Fruit fly (Drosophila melanogaster) whole organism, embryonic: Measurements from ENCODE around the gene CG6901.

Experiments
- Bgb ChIP-seq: fragments of 200-800 bp; sonication (Bioruptor generic); IDR thresholded peaks from 2 replicates; pipeline ENCODE4 v1.3.6; 2022; ENCODE audit warnings: missing biosample characterization, missing genetic modification characterization; ENCODE audit not compliant: partially characterized antibody
- CG15514 ChIP-seq: fragments of 200-800 bp; sonication (Bioruptor generic); optimal IDR thresholded peaks from 3 replicates; lab custom pipeline; 2017; ENCODE audit warnings: missing biosample characterization, missing genetic modification characterization, mild to moderate bottlenecking, moderate library complexity, missing genetic modification reagents
- CG1603 ChIP-seq: fragments of 200-800 bp; sonication (Bioruptor generic); optimal IDR thresholded peaks from 2 replicates; lab custom pipeline; 2019; ENCODE audit warnings: missing biosample characterization, mild to moderate bottlenecking, missing genetic modification characterization, moderate library complexity
- CG17829 ChIP-seq: fragments of 200-800 bp; optimal IDR thresholded peaks from 2 replicates; lab custom pipeline; 2019; ENCODE audit warnings: missing biosample characterization, mild to moderate bottlenecking, missing genetic modification characterization, moderate library complexity
- CG18011 ChIP-seq: fragments of 200-800 bp; sonication (Bioruptor generic); optimal IDR thresholded peaks from 2 replicates; lab custom pipeline; 2017; ENCODE audit warnings: missing biosample characterization, missing genetic modification characterization, mild to moderate bottlenecking, moderate library complexity, missing genotype
- CG2120 ChIP-seq: fragments of 200-800 bp; sonication (Bioruptor generic); optimal IDR thresholded peaks from 3 replicates; lab custom pipeline; 2016; ENCODE audit warnings: missing biosample characterization, missing genetic modification characterization
- CG2199 ChIP-seq: fragments of 200-800 bp; sonication (Bioruptor generic); IDR thresholded peaks from 3 replicates; pipeline ENCODE4 v1.3.6; 2022; ENCODE audit warnings: missing biosample characterization, missing genetic modification characterization
- CG2712 ChIP-seq: fragments of 200-800 bp; optimal IDR thresholded peaks from 3 replicates; lab custom pipeline; 2019; ENCODE audit warnings: missing biosample characterization, mild to moderate bottlenecking, missing genetic modification characterization, moderate library complexity
- CG34376 ChIP-seq: fragments of 200-800 bp; sonication (Bioruptor generic); optimal IDR thresholded peaks from 2 replicates; lab custom pipeline; 2018; ENCODE audit warnings: missing biosample characterization, mild to moderate bottlenecking, missing genetic modification characterization
- CG42726 ChIP-seq: fragments of 200-800 bp; sonication (Bioruptor generic); IDR thresholded peaks from 2 replicates; pipeline ENCODE4 v1.3.6; 2022; ENCODE audit warnings: missing biosample characterization, missing genetic modification characterization; ENCODE audit not compliant: partially characterized antibody
- CG6254 ChIP-seq: fragments of 200-800 bp; sonication (Bioruptor generic); optimal IDR thresholded peaks from 3 replicates; lab custom pipeline; 2017; ENCODE audit warnings: mild to moderate bottlenecking, missing biosample characterization, missing genetic modification reagents, missing genetic modification characterization
- CG6791 ChIP-seq: fragments of 200-800 bp; sonication (Bioruptor generic); IDR thresholded peaks from 3 replicates; pipeline ENCODE4 v1.3.6; 2022; ENCODE audit warnings: missing biosample characterization, missing genetic modification characterization; ENCODE audit not compliant: partially characterized antibody
- CG7963 ChIP-seq: fragments of 200-800 bp; sonication (Bioruptor generic); IDR thresholded peaks from 3 replicates; pipeline ENCODE4 v1.3.6; 2022; ENCODE audit warnings: missing biosample characterization, missing genetic modification characterization; ENCODE audit not compliant: partially characterized antibody
- CG7987 ChIP-seq: fragments of 200-800 bp; sonication (Bioruptor generic); optimal IDR thresholded peaks from 2 replicates; lab custom pipeline; 2018; ENCODE audit warnings: missing biosample characterization, mild to moderate bottlenecking, missing genetic modification characterization, moderate library complexity
- CG8290 ChIP-seq, 3 experiments: fragments of 200-800 bp; sonication (Bioruptor generic); optimal IDR thresholded peaks; 2 replicates each; lab custom pipeline; 2016 to 2019; ENCODE audit warnings: missing biosample characterization in 3 of 3, missing genetic modification characterization in 3 of 3, mild to moderate bottlenecking in 2 of 3, moderate library complexity in 1 of 3
- CTCF ChIP-seq: fragments of 200-800 bp; sonication (Bioruptor generic); optimal IDR thresholded peaks from 2 replicates; lab custom pipeline; 2017; ENCODE audit warnings: missing biosample characterization, mild to moderate bottlenecking, missing genetic modification characterization, moderate library complexity
- Dp ChIP-seq: fragments of 200-800 bp; sonication (Bioruptor generic); optimal IDR thresholded peaks from 2 replicates; lab custom pipeline; 2018; ENCODE audit warnings: missing biosample characterization, mild to moderate bottlenecking, missing genetic modification characterization, moderate library complexity
- E2f2 ChIP-seq: fragments of 200-800 bp; sonication (Bioruptor generic); IDR thresholded peaks from 2 replicates; pipeline ENCODE4 v1.3.6; 2022; ENCODE audit warnings: missing biosample characterization, missing genetic modification characterization
- Ets65A ChIP-seq: fragments of 200-800 bp; sonication (Bioruptor generic); peaks from one replicate; lab custom pipeline; 2016; ENCODE audit warnings: missing biosample characterization, missing genetic modification characterization
- HmgD ChIP-seq: fragments of 200-800 bp; sonication (Bioruptor generic); optimal IDR thresholded peaks from 3 replicates; lab custom pipeline; 2016; ENCODE audit warnings: missing biosample characterization, missing genetic modification characterization
- HmgZ ChIP-seq: fragments of 200-800 bp; sonication (Bioruptor generic); optimal IDR thresholded peaks from 2 replicates; lab custom pipeline; 2018; ENCODE audit warnings: missing biosample characterization, mild to moderate bottlenecking, missing genetic modification characterization
- Hr78 ChIP-seq, 2 experiments: fragments of 200-800 bp in 1 of 2; fragments of >200 bp in 1 of 2; sonication (Bioruptor generic) in 1 of 2; optimal IDR thresholded peaks; 2 replicates each; lab custom pipeline; 2017 to 2019; ENCODE audit warnings: missing biosample characterization in 2 of 2, missing genetic modification characterization in 2 of 2, mild to moderate bottlenecking in 1 of 2, moderate library complexity in 1 of 2
- Lhr ChIP-seq: fragments of 200-800 bp; sonication (Bioruptor generic); optimal IDR thresholded peaks from 3 replicates; lab custom pipeline; 2017; ENCODE audit warnings: mild to moderate bottlenecking, missing biosample characterization, missing genetic modification reagents, missing genetic modification characterization
- Med ChIP-seq: fragments of 200-800 bp; sonication (Bioruptor generic); peaks from one replicate; lab custom pipeline; 2016; ENCODE audit warnings: missing biosample characterization, missing genetic modification characterization, mild to moderate bottlenecking, inconsistent platforms, moderate library complexity
- Opbp ChIP-seq: fragments of 200-800 bp; sonication (Bioruptor generic); IDR thresholded peaks from 3 replicates; pipeline ENCODE4 v1.3.6; 2022; ENCODE audit warnings: missing biosample characterization, missing genetic modification characterization; ENCODE audit not compliant: partially characterized antibody
- Pdp1 ChIP-seq, 2 experiments: fragments of 200-800 bp; sonication (Bioruptor generic); optimal IDR thresholded peaks; 3 replicates each; lab custom pipeline; 2016; ENCODE audit warnings: missing biosample characterization in 2 of 2, missing genetic modification characterization in 2 of 2, mild to moderate bottlenecking in 1 of 2, moderate library complexity in 1 of 2
- Side ChIP-seq: fragments of 200-800 bp; sonication (Bioruptor generic); optimal IDR thresholded peaks from 2 replicates; lab custom pipeline; 2016; ENCODE audit warnings: missing biosample characterization, missing genetic modification characterization
- amos ChIP-seq: fragments of 200-800 bp; sonication (Bioruptor generic); IDR thresholded peaks from 2 replicates; pipeline ENCODE4 v1.3.6; 2022; ENCODE audit warnings: missing biosample characterization, missing genetic modification characterization; ENCODE audit not compliant: partially characterized antibody
- bbx ChIP-seq: fragments of 200-800 bp; sonication (Bioruptor generic); IDR thresholded peaks from 2 replicates; pipeline ENCODE4 v1.3.6; 2022; ENCODE audit warnings: missing biosample characterization, missing genetic modification characterization; ENCODE audit not compliant: partially characterized antibody
- chif ChIP-seq, 2 experiments: fragments of 200-800 bp; sonication (Bioruptor generic); optimal IDR thresholded peaks; 3 replicates each; lab custom pipeline; 2016; ENCODE audit warnings: missing biosample characterization in 2 of 2, missing genetic modification characterization in 2 of 2
- chinmo ChIP-seq: fragments of 200-800 bp; sonication (Bioruptor generic); IDR thresholded peaks from 4 replicates; pipeline ENCODE4 v1.3.6; 2022; ENCODE audit warnings: missing biosample characterization, missing genetic modification characterization; ENCODE audit not compliant: partially characterized antibody
- en ChIP-seq: fragments of 200-800 bp; sonication (Bioruptor generic); optimal IDR thresholded peaks from 2 replicates; lab custom pipeline; 2016; ENCODE audit warnings: missing biosample characterization, missing genetic modification characterization
- gfzf ChIP-seq: fragments of 200-800 bp; sonication (Bioruptor generic); optimal IDR thresholded peaks from 2 replicates; lab custom pipeline; 2016; ENCODE audit warnings: missing biosample characterization, mild to moderate bottlenecking, missing genetic modification characterization, moderate library complexity
- hbn ChIP-seq: fragments of 200-800 bp; sonication (Bioruptor generic); IDR thresholded peaks from 2 replicates; pipeline ENCODE4 v1.3.6; 2022; ENCODE audit warnings: missing biosample characterization, missing genetic modification characterization; ENCODE audit not compliant: partially characterized antibody
- her ChIP-seq: fragments of 200-800 bp; sonication (Bioruptor generic); optimal IDR thresholded peaks from 2 replicates; lab custom pipeline; 2016; ENCODE audit warnings: missing biosample characterization, missing genetic modification characterization
- insv ChIP-seq, 2 experiments: fragments of 200-800 bp; sonication (Bioruptor generic); optimal IDR thresholded peaks; 3 replicates each; lab custom pipeline; 2016 to 2018; ENCODE audit warnings: missing biosample characterization in 2 of 2, missing genetic modification characterization in 2 of 2
- knrl ChIP-seq: fragments of 200-800 bp; sonication (Bioruptor generic); IDR thresholded peaks from 3 replicates; pipeline ENCODE4 v1.3.6; 2022; ENCODE audit warnings: missing biosample characterization, missing genetic modification characterization; ENCODE audit not compliant: partially characterized antibody
- lilli ChIP-seq: fragments of 200-800 bp; sonication (Bioruptor generic); optimal IDR thresholded peaks from 3 replicates; lab custom pipeline; 2016; ENCODE audit warnings: missing biosample characterization, missing genetic modification characterization
- lov ChIP-seq, 2 experiments: fragments of 200-800 bp in 1 of 2; fragments of >200 bp in 1 of 2; sonication (Bioruptor generic) in 1 of 2; IDR thresholded peaks in 1 of 2; optimal IDR thresholded peaks in 1 of 2; 2 replicates in 1 of 2; 3 replicates in 1 of 2; pipeline versions ENCODE4 v1.3.6 to Lab custom; 2017 to 2022; ENCODE audit warnings: missing biosample characterization in 1 of 2, missing genetic modification characterization in 1 of 2
- pfk ChIP-seq: fragments of 200-800 bp; sonication (Bioruptor generic); optimal IDR thresholded peaks from 2 replicates; lab custom pipeline; 2018; ENCODE audit warnings: missing biosample characterization, mild to moderate bottlenecking, missing genetic modification characterization, moderate library complexity
- phol ChIP-seq: fragments of 200-800 bp; sonication (Bioruptor generic); optimal IDR thresholded peaks from 3 replicates; lab custom pipeline; 2018; ENCODE audit warnings: missing biosample characterization, mild to moderate bottlenecking, missing genetic modification characterization, moderate library complexity
- pita ChIP-seq: fragments of 200-800 bp; sonication (Bioruptor generic); optimal IDR thresholded peaks from 2 replicates; lab custom pipeline; 2017; ENCODE audit warnings: missing biosample characterization, mild to moderate bottlenecking, missing genetic modification characterization
- ranshi ChIP-seq: fragments of 200-800 bp; sonication (Bioruptor generic); IDR thresholded peaks from 2 replicates; pipeline ENCODE4 v1.3.6; 2022; ENCODE audit warnings: missing biosample characterization, missing genetic modification characterization
- sens ChIP-seq: fragments of 200-800 bp; sonication (Bioruptor generic); peaks from one replicate; lab custom pipeline; 2016; ENCODE audit warnings: missing biosample characterization, missing genetic modification characterization
- sr ChIP-seq: fragments of 200-800 bp; sonication (Bioruptor generic); IDR thresholded peaks from 3 replicates; pipeline ENCODE4 v1.3.6; 2022; ENCODE audit warnings: missing biosample characterization, missing genetic modification characterization
- unc-4 ChIP-seq: fragments of 200-800 bp; sonication (Bioruptor generic); IDR thresholded peaks from 2 replicates; pipeline ENCODE4 v1.3.6; 2022; ENCODE audit warnings: missing biosample characterization, missing genetic modification characterization; ENCODE audit not compliant: partially characterized antibody
- vvl ChIP-seq: fragments of 200-800 bp; sonication (Bioruptor generic); IDR thresholded peaks from 2 replicates; pipeline ENCODE4 v1.3.6; 2022; ENCODE audit warnings: missing biosample characterization, missing genetic modification characterization

CG6901 gene

DNA sequence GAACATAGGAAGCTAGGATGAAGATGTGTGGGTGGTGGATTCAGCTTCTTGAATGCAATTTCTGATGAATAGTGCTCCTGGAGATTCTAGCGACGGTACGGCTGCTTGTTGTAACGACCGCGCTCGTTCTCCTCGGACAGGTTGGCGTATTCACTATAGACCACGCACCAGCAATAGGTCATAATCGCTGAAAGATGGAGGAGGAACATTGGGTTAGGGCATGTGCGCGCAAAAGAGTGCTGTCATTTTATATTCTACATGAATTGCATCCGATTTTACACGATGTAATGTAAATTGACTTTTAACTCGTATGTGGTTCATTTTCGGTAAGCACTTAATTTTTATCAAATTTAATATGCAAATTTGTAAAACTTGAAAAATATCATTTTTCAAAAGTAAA, 27.8 kb downstream of the CG6901 start (continued):
- peak; percentile 10 for TF ChIP-seq Dp
- TF ChIP-seq CG17829 (tag; lab: Kevin White, UChicago) = peak; percentile 9
- TF ChIP-seq sr = 0 out of 3 replicates have a peak, but pooled peaks have one; percentile 7
- peak; percentile 41; the same call in 1 of the 2 replicates for TF ChIP-seq vvl (GFP tag; lab: Robert Waterston, UW)
- TF ChIP-seq Ets65A (GFP tag; lab: Kevin White, UChicago) = peak; percentile 85
- TF ChIP-seq knrl = peak; percentile 42; the same call in 1 of the 3 replicates
- TF ChIP-seq Bgb (GFP tag; lab: Robert Waterston, UW) = peak; percentile 77
- TF ChIP-seq Hr78 (GFP tag; optimal IDR thresholded peaks at IDR 0.05; lab: Kevin White, UChicago) = peak in 1 of 2 experiments; percentile 77
- peak; percentile 9 for TF ChIP-seq CG2120 (GFP tag; lab: Kevin White, UChicago)
- peak; percentile 58; the same call in 1 of the 2 replicates for TF ChIP-seq CG42726 (GFP tag; lab: Robert Waterston, UW)
- peak; percentile 95 for TF ChIP-seq CG2199 (GFP tag; lab: Robert Waterston, UW)
- TF ChIP-seq Lhr (GFP tag; lab: Kevin White, UChicago) = peak; percentile 24
- 0 out of 4 replicates have a peak, but pooled peaks have one; percentile 32 for TF ChIP-seq chinmo
- TF ChIP-seq en (GFP tag; lab: Kevin White, UChicago) = no peak
- TF ChIP-seq CTCF (GFP tag; lab: Kevin White, UChicago) = peak; percentile 85
- no peak for TF ChIP-seq lov (optimal IDR thresholded peaks at IDR 0.05; lab: Kevin White, UChicago)
- TF ChIP-seq lov (GFP tag; IDR thresholded peaks at IDR 0.05; lab: Robert Waterston, UW) = no peak
- peak; percentile 33 for TF ChIP-seq CG15514 (GFP tag; lab: Kevin White, UChicago)
- peak; percentile 11 for TF ChIP-seq CG7987
- 0 out of 2 replicates have a peak, but pooled peaks have one; percentile 3 for TF ChIP-seq hbn (GFP tag; lab: Robert Waterston, UW)
- peak; percentile 19; the same call in 1 of the 2 replicates for TF ChIP-seq ranshi
- TF ChIP-seq CG8290 (GFP tag; optimal IDR thresholded peaks at IDR 0.05; lab: Kevin White, UChicago) = no peak
- peak in 1 of 2 experiments; percentile 56 for TF ChIP-seq CG8290 (tag; optimal IDR thresholded peaks at IDR 0.05; lab: Kevin White, UChicago)
- TF ChIP-seq Opbp (GFP tag; lab: Robert Waterston, UW) = peak; percentile 58; the same call in 2 of the 3 replicates
- TF ChIP-seq Med (GFP tag; lab: Kevin White, UChicago) = peak; percentile 68
- no peak for TF ChIP-seq lilli (GFP tag; lab: Kevin White, UChicago)
- no peak for TF ChIP-seq chif (GFP tag; optimal IDR thresholded peaks at IDR 0.05; lab: Kevin White, UChicago)
- peak; percentile 21; the same call in 1 of the 2 replicates for TF ChIP-seq bbx (GFP tag; lab: Robert Waterston, UW)
- peak; percentile 16; the same call in 1 of the 2 replicates for TF ChIP-seq E2f2 (GFP tag; lab: Robert Waterston, UW)
- TF ChIP-seq CG34376 (GFP tag; lab: Kevin White, UChicago) = no peak
- TF ChIP-seq unc-4 (GFP tag; lab: Robert Waterston, UW) = 0 out of 2 replicates have a peak, but pooled peaks have one; percentile 16
- peak; percentile 18 for TF ChIP-seq gfzf (GFP tag; lab: Kevin White, UChicago)
- TF ChIP-seq pfk (GFP tag; lab: Kevin White, UChicago) = no peak
- TF ChIP-seq HmgZ = peak; percentile 82
- peak; percentile 43 for TF ChIP-seq sens (GFP tag; lab: Kevin White, UChicago)
- TF ChIP-seq CG1603 = peak; percentile 16
- TF ChIP-seq pita (GFP tag; lab: Kevin White, UChicago) = peak; percentile 83
- peak; percentile 70 for TF ChIP-seq amos (GFP tag; lab: Robert Waterston, UW)
- TF ChIP-seq CG18011 = no peak
- no peak for TF ChIP-seq Side
- TF ChIP-seq CG2712 (tag; lab: Kevin White, UChicago) = peak; percentile 22
- TF ChIP-seq HmgD (GFP tag; lab: Kevin White, UChicago) = peak; percentile 68
- 0 out of 3 replicates have a peak, but pooled peaks have one; percentile 13 for TF ChIP-seq CG7963
- no peak for TF ChIP-seq insv (GFP tag; optimal IDR thresholded peaks at IDR 0.05; lab: Kevin White, UChicago)
- no peak for TF ChIP-seq her (GFP tag; lab: Kevin White, UChicago)
- peak; percentile 6 for TF ChIP-seq phol (tag; lab: Kevin White, UChicago)
- TF ChIP-seq Pdp1 (GFP tag; optimal IDR thresholded peaks at IDR 0.05; lab: Kevin White, UChicago) = peak in 1 of 2 experiments; percentile 58
- peak; percentile 73 for TF ChIP-seq CG6791
- no peak for TF ChIP-seq CG6254
